Worm (Caenorhabditis elegans) whole organism, late embryonic: Measurements from ENCODE around the gene nuo-4.

Experiments
- C08G9.2 ChIP-seq: sonication (generic microtip); optimal IDR thresholded peaks from 2 replicates; lab custom pipeline; 2016; ENCODE audit warnings: mild to moderate bottlenecking, missing genetic modification characterization, moderate library complexity, missing compliant biosample characterization
- C38D4.7 ChIP-seq: fragments of 200-800 bp; sonication (Bioruptor generic); optimal IDR thresholded peaks from 2 replicates; lab custom pipeline; 2018; ENCODE audit warnings: mild to moderate bottlenecking, missing genetic modification characterization, moderate library complexity, missing compliant biosample characterization
- K02D7.2 ChIP-seq: sonication (generic microtip); optimal IDR thresholded peaks from 2 replicates; lab custom pipeline; 2017; ENCODE audit warnings: mild to moderate bottlenecking, missing genetic modification characterization, missing compliant biosample characterization
- ceh-18 ChIP-seq: sonication (generic microtip); optimal IDR thresholded peaks from 2 replicates; lab custom pipeline; 2016; ENCODE audit warnings: missing genetic modification characterization, missing compliant biosample characterization
- ceh-22 ChIP-seq: sonication (generic microtip); optimal IDR thresholded peaks from 2 replicates; lab custom pipeline; 2017; ENCODE audit warnings: missing biosample characterization, missing genetic modification characterization
- ceh-24 ChIP-seq: sonication (generic microtip); optimal IDR thresholded peaks from 2 replicates; lab custom pipeline; 2016; ENCODE audit warnings: mild to moderate bottlenecking, missing genetic modification characterization, missing compliant biosample characterization
- ceh-30 ChIP-seq: fragments of 150-350 bp; optimal IDR thresholded peaks from 2 replicates; lab custom pipeline; 2014; ENCODE audit warnings: missing biosample characterization, missing genetic modification characterization
- ceh-31 ChIP-seq: sonication (generic microtip); optimal IDR thresholded peaks from 2 replicates; lab custom pipeline; 2016; ENCODE audit warnings: missing genetic modification characterization, missing compliant biosample characterization
- ceh-34 ChIP-seq: sonication (generic microtip); optimal IDR thresholded peaks from 2 replicates; lab custom pipeline; 2016; ENCODE audit warnings: mild to moderate bottlenecking, missing genetic modification characterization, missing compliant biosample characterization
- ceh-45 ChIP-seq: fragments of 200-800 bp; sonication (Bioruptor generic); IDR thresholded peaks from 2 replicates; pipeline ENCODE4 v1.3.6; 2022; ENCODE audit warnings: missing genetic modification reagents, missing genetic modification characterization, missing compliant biosample characterization
- ceh-48 ChIP-seq: sonication (generic microtip); optimal IDR thresholded peaks from 2 replicates; lab custom pipeline; 2016; ENCODE audit warnings: missing genetic modification characterization, inconsistent platforms, missing compliant biosample characterization
- ceh-6 ChIP-seq: fragments of 200-800 bp; sonication (Bioruptor generic); optimal IDR thresholded peaks from 2 replicates; lab custom pipeline; 2018; ENCODE audit warnings: mild to moderate bottlenecking, missing genetic modification characterization, missing compliant biosample characterization
- ceh-9 ChIP-seq: sonication (generic microtip); optimal IDR thresholded peaks from 2 replicates; lab custom pipeline; 2016; ENCODE audit warnings: mild to moderate bottlenecking, missing genetic modification characterization, inconsistent platforms, missing compliant biosample characterization
- che-1 ChIP-seq: sonication (generic microtip); optimal IDR thresholded peaks from 2 replicates; lab custom pipeline; 2016; ENCODE audit warnings: mild to moderate bottlenecking, missing genetic modification characterization, missing compliant biosample characterization
- elt-4 ChIP-seq: sonication (generic microtip); optimal IDR thresholded peaks from 2 replicates; lab custom pipeline; 2016; ENCODE audit warnings: missing genetic modification characterization, missing compliant biosample characterization
- ets-4 ChIP-seq: sonication (generic microtip); optimal IDR thresholded peaks from 2 replicates; lab custom pipeline; 2016; ENCODE audit warnings: missing genetic modification characterization, missing compliant biosample characterization
- eyg-1 ChIP-seq: sonication (generic microtip); optimal IDR thresholded peaks from 2 replicates; lab custom pipeline; 2016; ENCODE audit warnings: missing genotype, missing genetic modification characterization, missing compliant biosample characterization
- fkh-10 ChIP-seq: fragments of 150-350 bp; optimal IDR thresholded peaks from 2 replicates; lab custom pipeline; 2014; ENCODE audit warnings: missing biosample characterization, missing genetic modification reagents, missing genetic modification characterization
- fkh-6 ChIP-seq: sonication (generic microtip); optimal IDR thresholded peaks from 2 replicates; lab custom pipeline; 2016; ENCODE audit warnings: missing genetic modification characterization, missing compliant biosample characterization
- hlh-13 ChIP-seq: fragments of 200-800 bp; sonication (Bioruptor generic); optimal IDR thresholded peaks from 2 replicates; lab custom pipeline; 2018; ENCODE audit warnings: mild to moderate bottlenecking, missing genetic modification characterization, missing compliant biosample characterization
- hlh-15 ChIP-seq: sonication (generic microtip); optimal IDR thresholded peaks from 2 replicates; lab custom pipeline; 2016; ENCODE audit warnings: missing genetic modification characterization, missing compliant biosample characterization
- hlh-30 ChIP-seq: sonication (generic microtip); optimal IDR thresholded peaks from 2 replicates; lab custom pipeline; 2017; ENCODE audit warnings: antibody characterized with exemption, missing genetic modification characterization, missing compliant biosample characterization; ENCODE audit not compliant: insufficient read depth
- nfya-1 ChIP-seq: sonication (generic microtip); optimal IDR thresholded peaks from 2 replicates; lab custom pipeline; 2017; ENCODE audit warnings: missing genetic modification characterization, mild to moderate bottlenecking, missing compliant biosample characterization, antibody characterized with exemption, moderate library complexity
- nhr-11 ChIP-seq: fragments of 150-350 bp; optimal IDR thresholded peaks from 2 replicates; lab custom pipeline; 2014; ENCODE audit warnings: missing biosample characterization, missing genetic modification characterization
- nhr-232 ChIP-seq: sonication (generic microtip); optimal IDR thresholded peaks from 2 replicates; lab custom pipeline; 2016; ENCODE audit warnings: missing genetic modification characterization, missing compliant biosample characterization
- pax-1 ChIP-seq: fragments of 150-350 bp; optimal IDR thresholded peaks from 2 replicates; lab custom pipeline; 2014; ENCODE audit warnings: missing biosample characterization, missing genetic modification characterization
- ref-2 ChIP-seq: sonication (generic microtip); optimal IDR thresholded peaks from 2 replicates; lab custom pipeline; 2016; ENCODE audit warnings: missing genetic modification characterization, missing compliant biosample characterization
- rnt-1 ChIP-seq: sonication (generic microtip); optimal IDR thresholded peaks from 2 replicates; lab custom pipeline; 2016; ENCODE audit warnings: missing genetic modification characterization, missing compliant biosample characterization
- sox-2 ChIP-seq: fragments of 200-800 bp; sonication (Bioruptor generic); IDR thresholded peaks from 2 replicates; pipeline ENCODE4 v1.3.6; 2022; ENCODE audit warnings: missing genetic modification reagents, missing genetic modification characterization, missing compliant biosample characterization
- sox-4 ChIP-seq: sonication (generic microtip); optimal IDR thresholded peaks from 2 replicates; lab custom pipeline; 2017; ENCODE audit warnings: mild to moderate bottlenecking, missing genetic modification characterization, inconsistent platforms, missing compliant biosample characterization
- tbx-2 ChIP-seq: sonication (generic microtip); optimal IDR thresholded peaks from 2 replicates; lab custom pipeline; 2016; ENCODE audit warnings: missing genetic modification characterization, missing compliant biosample characterization
- ttx-3 ChIP-seq: sonication (generic microtip); optimal IDR thresholded peaks from 2 replicates; lab custom pipeline; 2016; ENCODE audit warnings: missing genetic modification reagents, missing genetic modification characterization, missing compliant biosample characterization
- unc-3 ChIP-seq, 2 experiments: fragments of 200-800 bp in 1 of 2; sonication (Bioruptor generic) in 1 of 2; sonication (generic microtip) in 1 of 2; conservative IDR thresholded peaks in 1 of 2; optimal IDR thresholded peaks in 1 of 2; 2 replicates each; pipeline versions ENCODE4 v1.3.6 to Lab custom; 2016 to 2022; ENCODE audit warnings: missing compliant biosample characterization in 2 of 2, missing genetic modification characterization in 2 of 2, missing genetic modification reagents in 1 of 2
- unc-42 ChIP-seq: sonication (generic microtip); optimal IDR thresholded peaks from 2 replicates; lab custom pipeline; 2016; ENCODE audit warnings: missing genotype, missing genetic modification characterization, missing compliant biosample characterization
- unc-86 ChIP-seq: sonication (generic microtip); optimal IDR thresholded peaks from 2 replicates; lab custom pipeline; 2016; ENCODE audit warnings: missing genetic modification characterization, missing compliant biosample characterization
- zip-5 ChIP-seq: sonication (generic microtip); optimal IDR thresholded peaks from 2 replicates; lab custom pipeline; 2016; ENCODE audit warnings: missing genetic modification characterization, missing compliant biosample characterization

Gene nuo-4

ce11 chrIII:7181822-7182221 is 23.2 kb upstream of the nuo-4 start, which contains the start of gene epg-4:
TSS of gene epg-4 (plus strand) at chrIII:7182167.
- TF ChIP-seq rnt-1 (tag; lab: Kevin White, UChicago) (peak; percentile 34), ceh-18 (peak; percentile 12), hlh-30 (tag; lab: Kevin White, UChicago) (peak; percentile 91), ceh-31 (tag; lab: Kevin White, UChicago) (peak; percentile 73), ttx-3 (peak; percentile 11), ceh-24 (tag; lab: Kevin White, UChicago) (no peak), ceh-6 (GFP tag; lab: Kevin White, UChicago) (no peak), unc-42 (tag; lab: Kevin White, UChicago) (peak; percentile 3), tbx-2 (tag; lab: Kevin White, UChicago) (peak; percentile 22), elt-4 (no peak), ceh-48 (tag; lab: Kevin White, UChicago) (no peak), ref-2 (tag; lab: Kevin White, UChicago) (peak; percentile 32)

DNA sequence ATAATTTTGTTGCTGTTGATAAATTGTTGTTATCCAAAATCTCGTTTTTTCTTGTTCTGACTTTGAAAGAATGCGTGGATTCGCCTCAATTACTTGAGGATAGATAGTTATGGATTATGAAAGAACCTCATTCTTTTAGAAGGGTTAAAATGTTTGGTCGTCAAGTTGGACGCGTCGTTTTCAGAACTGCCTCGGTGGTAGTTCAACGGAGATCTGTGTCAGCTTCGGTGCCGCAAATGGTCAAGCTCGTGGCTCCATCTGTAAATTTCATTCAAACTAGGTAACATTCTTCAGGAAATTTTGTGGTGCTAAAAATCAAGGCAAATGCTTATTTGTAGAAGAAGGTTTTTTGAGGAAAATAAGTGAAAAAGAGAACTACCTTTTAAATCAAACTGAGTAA is 22.0 kb upstream of the nuo-4 start, which contains the start of gene ndab-2:
ndab-2 (plus strand) TSS at position 140 of the 400 bp plus-strand sequence.
- TF ChIP-seq K02D7.2 (no peak), hlh-13 (no peak), ref-2 (tag; lab: Kevin White, UChicago) (no peak), unc-3 (GFP tag; conservative IDR thresholded peaks at IDR 0.05; lab: Robert Waterston, UW) (no peak), unc-3 (tag; optimal IDR thresholded peaks at IDR 0.05; lab: Kevin White, UChicago) (no peak), fkh-6 (tag; lab: Kevin White, UChicago) (no peak), ets-4 (tag; lab: Kevin White, UChicago) (no peak), C38D4.7 (GFP tag; lab: Kevin White, UChicago) (no peak), sox-4 (tag; lab: Kevin White, UChicago) (no peak), ceh-9 (no peak), sox-2 (no peak), zip-5 (tag; lab: Kevin White, UChicago) (no peak), unc-42 (tag; lab: Kevin White, UChicago) (no peak), ceh-22 (no peak), eyg-1 (tag; lab: Kevin White, UChicago) (no peak), hlh-15 (tag; lab: Kevin White, UChicago) (no peak), ceh-24 (tag; lab: Kevin White, UChicago) (no peak), C08G9.2 (tag; lab: Kevin White, UChicago) (no peak), ttx-3 (no peak)

DNA sequence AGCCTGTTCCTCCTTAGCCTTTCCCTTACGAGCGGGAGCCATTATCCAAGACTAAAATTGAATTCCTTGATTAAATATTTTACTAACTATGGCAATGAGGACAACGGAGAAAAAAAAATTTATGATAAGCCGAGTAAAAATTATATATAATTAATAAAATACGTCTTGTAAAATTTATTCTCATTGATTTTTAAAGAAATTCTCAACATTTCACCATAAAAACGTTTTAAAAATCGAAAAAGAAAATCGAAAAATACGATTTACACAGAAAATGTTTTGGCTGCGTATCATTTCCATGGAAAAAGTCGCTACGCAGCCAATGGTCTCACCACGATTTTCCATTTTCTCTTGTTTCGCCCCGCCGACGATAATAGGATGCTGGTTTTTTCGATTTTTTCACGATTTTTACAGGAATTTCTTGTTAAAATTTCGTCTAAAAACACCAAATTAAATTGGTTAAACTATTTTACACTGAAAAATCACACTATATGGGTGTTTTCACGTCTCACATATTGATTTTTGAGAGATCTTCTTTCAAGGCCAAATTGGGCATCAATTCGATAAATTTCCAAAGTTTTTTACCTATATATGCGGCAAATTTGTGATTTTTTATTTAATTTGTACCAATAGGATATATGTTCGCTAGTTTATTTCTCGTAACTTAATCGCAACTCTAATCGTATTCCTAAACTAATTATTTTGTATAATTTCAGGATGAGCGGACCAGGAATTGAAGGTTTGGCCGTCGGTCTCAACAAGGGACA is 21.1 kb upstream of the nuo-4 start, which contains the start of the genes rps-14 and rpl-36:
rps-14 (minus strand) TSS at position 51 of the 764 bp plus-strand sequence.
rpl-36 (plus strand) TSS at position 714 of the 764 bp plus-strand sequence.
- TF ChIP-seq ceh-34 (tag; lab: Kevin White, UChicago) (peak; percentile 13), ref-2 (tag; lab: Kevin White, UChicago) (peak; percentile 2), ceh-31 (tag; lab: Kevin White, UChicago) (peak; percentile 46), hlh-13 (no peak), nfya-1 (tag; lab: Kevin White, UChicago) (peak; percentile 87), sox-2 (0 out of 2 replicates have a peak, but pooled peaks have one; percentile 33), ceh-18 (peak; percentile 27), nhr-232 (tag; lab: Kevin White, UChicago) (no peak), unc-86 (tag; lab: Kevin White, UChicago) (peak; percentile 26), che-1 (no peak), pax-1 (peak; percentile 81), tbx-2 (tag; lab: Kevin White, UChicago) (peak; percentile 18), unc-42 (tag; lab: Kevin White, UChicago) (peak; percentile 64), ceh-30 (peak; percentile 14)

- no peak for TF ChIP-seq ceh-9
- no peak for TF ChIP-seq ceh-6 (GFP tag; lab: Kevin White, UChicago)
- TF ChIP-seq ets-4 (tag; lab: Kevin White, UChicago), result no peak
- no peak for TF ChIP-seq fkh-10 (GFP tag; lab: Kevin White, UChicago)
- TF ChIP-seq ceh-45 (GFP tag; lab: Robert Waterston, UW), result no peak
- TF ChIP-seq nhr-11, result no peak
Observed at ce11 chrIII:7178497-7178896, 19.9 kb upstream of the nuo-4 start.
